Worm (Caenorhabditis elegans) whole organism, L4 larva: ENCODE results near the gene F13E6.2.

Source experiments
- D1046.2 ChIP-seq: fragments of 200-800 bp; sonication (Bioruptor generic); IDR thresholded peaks from 2 replicates; pipeline ENCODE4 v1.3.6; 2022; ENCODE audit warnings: missing genetic modification characterization, missing compliant biosample characterization
- F10B5.3 ChIP-seq: sonication (generic microtip); optimal IDR thresholded peaks from 2 replicates; lab custom pipeline; 2016; ENCODE audit warnings: mild to moderate bottlenecking, missing genetic modification characterization, missing compliant biosample characterization
- F44E2.7 ChIP-seq: fragments of 200-800 bp; sonication (Bioruptor generic); IDR thresholded peaks from 2 replicates; pipeline ENCODE4 v2.1.2; 2022; ENCODE audit warnings: missing genetic modification characterization, missing compliant biosample characterization
- R02D3.7 ChIP-seq: fragments of 150-350 bp; sonication (generic microtip); optimal IDR thresholded peaks from 3 replicates; lab custom pipeline; 2014; ENCODE audit warnings: missing biosample characterization, missing genetic modification characterization
- T20F7.1 ChIP-seq: fragments of 200-800 bp; sonication (Bioruptor generic); optimal IDR thresholded peaks from 2 replicates; lab custom pipeline; 2018; ENCODE audit warnings: mild to moderate bottlenecking, missing genetic modification characterization, missing compliant biosample characterization
- Y105C5A.15 ChIP-seq: fragments of 200-800 bp; sonication (Bioruptor generic); IDR thresholded peaks from 2 replicates; pipeline ENCODE4 v1.3.6; 2022; ENCODE audit warnings: missing genetic modification characterization, missing compliant biosample characterization
- Y48G9A.11 ChIP-seq: fragments of 200-800 bp; sonication (Bioruptor generic); IDR thresholded peaks from 2 replicates; pipeline ENCODE4 v1.3.6; 2022; ENCODE audit warnings: missing genetic modification reagents, missing genetic modification characterization, missing compliant biosample characterization
- ceh-32 ChIP-seq: sonication (generic microtip); optimal IDR thresholded peaks from 2 replicates; lab custom pipeline; 2016; ENCODE audit warnings: mild to moderate bottlenecking, missing genetic modification characterization, missing compliant biosample characterization; ENCODE audit not compliant: poor library complexity
- ceh-44 ChIP-seq: fragments of 200-800 bp; sonication (Bioruptor generic); IDR thresholded peaks from 2 replicates; pipeline ENCODE4 v1.3.6; 2022; ENCODE audit warnings: missing genetic modification reagents, missing genetic modification characterization, missing compliant biosample characterization
- daf-16 ChIP-seq, 3 experiments: sonication (generic microtip); optimal IDR thresholded peaks; 2 replicates each; lab custom pipeline; 2016 to 2017; ENCODE audit warnings: missing genetic modification characterization in 3 of 3, missing genetic modification reagents in 3 of 3, mild to moderate bottlenecking in 2 of 3, missing compliant biosample characterization in 2 of 3, missing biosample characterization in 1 of 3, moderate library complexity in 1 of 3
- daf-19 ChIP-seq: fragments of 200-800 bp; sonication (Bioruptor generic); conservative IDR thresholded peaks from 2 replicates; pipeline ENCODE4 v1.3.6; 2022; ENCODE audit warnings: missing genetic modification characterization, missing compliant biosample characterization
- dmd-8 ChIP-seq: fragments of 200-800 bp; sonication (Bioruptor generic); IDR thresholded peaks from 2 replicates; pipeline ENCODE4 v1.3.6; 2022; ENCODE audit warnings: missing genetic modification characterization, missing compliant biosample characterization
- dmd-9 ChIP-seq: fragments of 200-800 bp; sonication (Bioruptor generic); IDR thresholded peaks from 2 replicates; pipeline ENCODE4 v1.3.6; 2022; ENCODE audit warnings: missing genetic modification reagents, missing genetic modification characterization, missing compliant biosample characterization
- dve-1 ChIP-seq: sonication (generic microtip); optimal IDR thresholded peaks from 2 replicates; lab custom pipeline; 2017; ENCODE audit warnings: antibody characterized with exemption, mild to moderate bottlenecking, missing genetic modification characterization, missing compliant biosample characterization; ENCODE audit not compliant: insufficient read depth
- egl-43 ChIP-seq: fragments of 200-800 bp; sonication (Bioruptor generic); IDR thresholded peaks from 2 replicates; pipeline ENCODE4 v1.3.6; 2022; ENCODE audit warnings: missing genetic modification reagents, missing genetic modification characterization, missing compliant biosample characterization
- gei-8 ChIP-seq: fragments of 200-800 bp; sonication (Bioruptor generic); optimal IDR thresholded peaks from 2 replicates; lab custom pipeline; 2018; ENCODE audit warnings: mild to moderate bottlenecking, missing genetic modification characterization, missing compliant biosample characterization
- hif-1 ChIP-seq, 2 experiments: sonication (generic microtip); optimal IDR thresholded peaks; 2 replicates each; lab custom pipeline; 2016 to 2017; ENCODE audit warnings: missing compliant biosample characterization in 2 of 2, missing genetic modification characterization in 2 of 2, missing genetic modification reagents in 2 of 2, missing genotype in 2 of 2, mild to moderate bottlenecking in 1 of 2
- hlh-11 ChIP-seq: fragments of 200-800 bp; sonication (Bioruptor generic); optimal IDR thresholded peaks from 2 replicates; lab custom pipeline; 2018; ENCODE audit warnings: mild to moderate bottlenecking, missing genetic modification characterization, missing compliant biosample characterization
- hmg-1.1 ChIP-seq: fragments of 200-800 bp; sonication (Bioruptor generic); IDR thresholded peaks from 2 replicates; pipeline ENCODE4 v1.3.6; 2022; ENCODE audit warnings: missing genetic modification reagents, missing genetic modification characterization, missing compliant biosample characterization
- lim-7 ChIP-seq: fragments of 200-800 bp; sonication (Bioruptor generic); IDR thresholded peaks from 2 replicates; pipeline ENCODE4 v1.3.6; 2022; ENCODE audit warnings: missing genetic modification characterization, missing compliant biosample characterization
- lin-13 ChIP-seq: fragments of 150-350 bp; optimal IDR thresholded peaks from 2 replicates; lab custom pipeline; 2014; ENCODE audit warnings: missing biosample characterization, missing genetic modification reagents, missing genetic modification characterization
- lsy-2 ChIP-seq, 2 experiments: fragments of 150-350 bp in 1 of 2; sonication (generic microtip) in 1 of 2; optimal IDR thresholded peaks; 2 replicates each; lab custom pipeline; 2014 to 2017; ENCODE audit warnings: missing biosample characterization in 2 of 2, missing genetic modification characterization in 2 of 2
- madf-5 ChIP-seq, 2 experiments: fragments of 200-800 bp; sonication (Bioruptor generic); IDR thresholded peaks; 2 replicates each; pipeline ENCODE4 v1.3.6; 2022; ENCODE audit warnings: missing compliant biosample characterization in 2 of 2, missing genetic modification characterization in 2 of 2
- madf-9 ChIP-seq: fragments of 200-800 bp; sonication (Bioruptor generic); conservative IDR thresholded peaks from 2 replicates; pipeline ENCODE4 v1.3.6; 2022; ENCODE audit warnings: missing genetic modification reagents, missing genetic modification characterization, missing compliant biosample characterization
- mdl-1 ChIP-seq, 2 experiments: fragments of 150-350 bp in 1 of 2; sonication (generic microtip) in 1 of 2; optimal IDR thresholded peaks; 2 replicates each; lab custom pipeline; 2014 to 2017; ENCODE audit warnings: missing biosample characterization in 2 of 2, missing genetic modification characterization in 2 of 2
- mep-1 ChIP-seq: fragments of 150-350 bp; sonication (generic microtip); optimal IDR thresholded peaks from 3 replicates; lab custom pipeline; 2014; ENCODE audit warnings: missing biosample characterization, missing genetic modification characterization
- mes-2 ChIP-seq: sonication (generic microtip); optimal IDR thresholded peaks from 2 replicates; lab custom pipeline; 2016; ENCODE audit warnings: missing genotype, mild to moderate bottlenecking, missing genetic modification characterization, missing compliant biosample characterization; ENCODE audit not compliant: poor library complexity, severe bottlenecking
- mxl-2 ChIP-seq: fragments of 200-800 bp; sonication (Bioruptor generic); conservative IDR thresholded peaks from 2 replicates; pipeline ENCODE4 v1.3.6; 2022; ENCODE audit warnings: missing genetic modification reagents, missing genetic modification characterization, missing compliant biosample characterization
- mxl-3 ChIP-seq: fragments of 200-800 bp; sonication (Bioruptor generic); optimal IDR thresholded peaks from 2 replicates; lab custom pipeline; 2018; ENCODE audit warnings: mild to moderate bottlenecking, missing genetic modification characterization, missing compliant biosample characterization
- nhr-102 ChIP-seq: sonication (generic microtip); optimal IDR thresholded peaks from 2 replicates; lab custom pipeline; 2016; ENCODE audit warnings: mild to moderate bottlenecking, missing genetic modification characterization, moderate library complexity, missing compliant biosample characterization
- nhr-11 ChIP-seq: fragments of 150-350 bp; optimal IDR thresholded peaks from 2 replicates; lab custom pipeline; 2014; ENCODE audit warnings: missing biosample characterization, missing genetic modification characterization
- nhr-28 ChIP-seq: fragments of 150-350 bp; optimal IDR thresholded peaks from 2 replicates; lab custom pipeline; 2014; ENCODE audit warnings: missing biosample characterization, missing genetic modification characterization
- nhr-41 ChIP-seq: fragments of 200-800 bp; sonication (Bioruptor generic); IDR thresholded peaks from 2 replicates; pipeline ENCODE4 v1.3.6; 2022; ENCODE audit warnings: missing genetic modification reagents, missing genetic modification characterization, missing compliant biosample characterization
- nhr-42 ChIP-seq: fragments of 200-800 bp; sonication (Bioruptor generic); IDR thresholded peaks from 2 replicates; pipeline ENCODE4 v1.3.6; 2022; ENCODE audit warnings: missing genetic modification characterization, missing compliant biosample characterization
- nhr-6 ChIP-seq: fragments of 150-350 bp; optimal IDR thresholded peaks from 2 replicates; lab custom pipeline; 2014; ENCODE audit warnings: missing biosample characterization, missing genetic modification characterization
- pha-4 ChIP-seq, 2 experiments: fragments of 150-350 bp in 1 of 2; fragments of 200-800 bp in 1 of 2; sonication (Bioruptor generic) in 1 of 2; IDR thresholded peaks in 1 of 2; optimal IDR thresholded peaks in 1 of 2; 2 replicates each; pipeline versions ENCODE4 v1.3.6 to Lab custom; 2014 to 2022; ENCODE audit warnings: missing genetic modification characterization in 2 of 2, missing genetic modification reagents in 2 of 2, missing biosample characterization in 1 of 2, missing compliant biosample characterization in 1 of 2
- php-3 ChIP-seq: fragments of 200-800 bp; sonication (Bioruptor generic); IDR thresholded peaks from 2 replicates; pipeline ENCODE4 v1.3.6; 2022; ENCODE audit warnings: missing genetic modification reagents, missing genetic modification characterization, missing compliant biosample characterization
- saeg-2 ChIP-seq: fragments of 200-800 bp; sonication (Bioruptor generic); IDR thresholded peaks from 2 replicates; pipeline ENCODE4 v1.3.6; 2022; ENCODE audit warnings: missing genetic modification reagents, missing genetic modification characterization, missing compliant biosample characterization
- sdz-12 ChIP-seq: fragments of 200-800 bp; sonication (Bioruptor generic); optimal IDR thresholded peaks from 2 replicates; lab custom pipeline; 2018; ENCODE audit warnings: mild to moderate bottlenecking, missing genetic modification characterization, missing compliant biosample characterization
- tra-1 ChIP-seq: fragments of 200-800 bp; sonication (Bioruptor generic); IDR thresholded peaks from 2 replicates; pipeline ENCODE4 v1.3.6; 2022; ENCODE audit warnings: missing genetic modification reagents, missing genetic modification characterization, missing compliant biosample characterization
- unc-130 ChIP-seq: sonication (generic microtip); optimal IDR thresholded peaks from 2 replicates; lab custom pipeline; 2016; ENCODE audit warnings: missing genetic modification reagents, missing genetic modification characterization, missing compliant biosample characterization
- zfp-3 ChIP-seq: fragments of 200-800 bp; sonication (Bioruptor generic); conservative IDR thresholded peaks from 2 replicates; pipeline ENCODE4 v1.3.6; 2022; ENCODE audit warnings: missing genetic modification reagents, missing genetic modification characterization, missing compliant biosample characterization
- zip-2 ChIP-seq: fragments of 150-350 bp; optimal IDR thresholded peaks from 2 replicates; lab custom pipeline; 2014; ENCODE audit warnings: missing biosample characterization, missing genetic modification characterization

F13E6.2 gene

DNA sequence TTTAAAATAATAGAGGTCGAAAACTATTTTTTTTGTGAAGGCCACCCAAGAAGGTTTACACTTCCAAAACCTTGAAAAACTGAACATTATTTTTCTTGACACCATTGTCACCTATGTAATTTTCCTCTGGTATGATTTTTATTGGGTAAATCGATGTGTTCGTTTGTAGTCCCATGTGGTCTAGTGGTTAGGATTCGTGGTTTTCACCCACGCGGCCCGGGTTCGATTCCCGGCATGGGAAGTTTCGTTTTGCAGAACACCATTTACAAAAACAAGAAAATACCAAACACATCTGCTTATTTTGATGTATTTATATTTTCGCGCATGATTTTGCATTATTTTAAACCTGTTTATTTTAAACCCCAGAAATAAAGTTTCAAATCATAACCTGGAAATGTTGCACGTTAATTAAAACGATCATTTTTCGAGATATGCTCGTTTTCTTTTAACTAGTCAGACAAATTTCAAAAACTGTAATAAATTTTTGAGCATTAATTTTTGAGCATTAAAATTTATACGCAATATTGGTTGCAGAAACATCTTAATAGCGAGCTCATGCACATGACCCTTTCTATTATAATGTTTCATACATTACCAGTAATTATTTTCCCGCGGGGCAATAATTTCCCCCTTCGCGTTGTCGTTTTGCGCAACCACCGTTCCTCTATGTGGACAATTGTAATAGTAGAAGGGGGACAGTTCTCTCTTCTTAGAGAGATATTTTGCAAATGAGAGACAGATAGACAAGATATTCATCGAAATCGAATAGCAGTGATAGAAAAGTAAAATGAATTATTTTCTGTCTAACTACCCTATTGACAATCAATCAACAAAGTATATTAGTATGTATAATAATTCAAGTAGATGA lies 6.4 kb downstream of the F13E6.2 start (continued):
- TF ChIP-seq dmd-8 (peak; percentile 82), F44E2.7 (GFP tag; lab: Robert Waterston, UW) (0 out of 2 replicates have a peak, but pooled peaks have one; percentile 71), F10B5.3 (tag; lab: Kevin White, UChicago) (peak; percentile 29), mes-2 (peak; percentile 82), nhr-6 (tag; lab: Kevin White, UChicago) (no peak), mep-1 (tag; lab: Kevin White, UChicago) (peak; percentile 58), dve-1 (tag; lab: Kevin White, UChicago) (peak; percentile 33), zip-2 (tag; lab: Kevin White, UChicago) (peak; percentile 58), lin-13 (GFP tag; lab: Kevin White, UChicago) (peak; percentile 38), nhr-42 (GFP tag; lab: Robert Waterston, UW) (0 out of 2 replicates have a peak, but pooled peaks have one; percentile 61), dmd-9 (GFP tag; lab: Robert Waterston, UW) (peak; percentile 66; the same call in 1 of the 2 replicates), hlh-11 (peak; percentile 25), ceh-32 (tag; lab: Kevin White, UChicago) (no peak), unc-130 (GFP tag; lab: Kevin White, UChicago) (no peak), R02D3.7 (no peak), nhr-102 (peak; percentile 49), egl-43 (GFP tag; lab: Robert Waterston, UW) (peak; percentile 83), hif-1 (tag; optimal IDR thresholded peaks at IDR 0.05; lab: Kevin White, UChicago) (no peak), lsy-2 (tag; optimal IDR thresholded peaks at IDR 0.05; lab: Kevin White, UChicago) (peak in 1 of 2 experiments; percentile 46)

DNA sequence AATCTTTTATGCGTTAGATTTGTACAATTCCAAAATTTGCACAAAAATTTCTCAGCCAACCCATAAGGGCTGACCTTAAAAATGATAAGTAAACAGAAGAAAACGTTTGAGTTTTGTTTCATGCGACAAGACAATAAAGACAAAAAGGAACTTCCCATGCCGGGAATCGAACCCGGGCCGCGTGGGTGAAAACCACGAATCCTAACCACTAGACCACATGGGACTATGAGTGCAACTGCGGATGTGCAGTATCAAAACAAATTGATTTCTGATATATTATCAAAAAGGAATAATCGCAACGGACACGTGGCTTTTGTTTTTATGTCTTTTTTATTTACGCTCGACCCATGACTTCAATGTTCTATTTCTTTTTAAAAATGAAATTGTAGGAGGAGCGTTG lies 7.2 kb downstream of the F13E6.2 start:
- TF ChIP-seq gei-8 (no peak), madf-9 (GFP tag; lab: Robert Waterston, UW) (peak; percentile 54), mep-1 (tag; lab: Kevin White, UChicago) (peak; percentile 15), hmg-1.1 (GFP tag; lab: Robert Waterston, UW) (peak; percentile 55), mxl-3 (GFP tag; lab: Kevin White, UChicago) (peak; percentile 66), dve-1 (tag; lab: Kevin White, UChicago) (peak; percentile 44), saeg-2 (GFP tag; lab: Robert Waterston, UW) (0 out of 2 replicates have a peak, but pooled peaks have one; percentile 37), daf-16 (GFP tag; optimal IDR thresholded peaks at IDR 0.05; lab: Kevin White, UChicago) (peak in 1 of 2 experiments; percentile 13), daf-16 (tag; optimal IDR thresholded peaks at IDR 0.05; lab: Kevin White, UChicago) (peak; percentile 58), nhr-11 (tag; lab: Kevin White, UChicago) (no peak), ceh-44 (GFP tag; lab: Robert Waterston, UW) (0 out of 2 replicates have a peak, but pooled peaks have one; percentile 38), dmd-9 (GFP tag; lab: Robert Waterston, UW) (peak; percentile 15; the same call in 1 of the 2 replicates), D1046.2 (GFP tag; lab: Robert Waterston, UW) (0 out of 2 replicates have a peak, but pooled peaks have one; percentile 69), php-3 (peak; percentile 59; the same call in 1 of the 2 replicates), Y105C5A.15 (GFP tag; lab: Robert Waterston, UW) (no peak), sdz-12 (no peak), zfp-3 (GFP tag; lab: Robert Waterston, UW) (peak; percentile 76), lsy-2 (tag; optimal IDR thresholded peaks at IDR 0.05; lab: Kevin White, UChicago) (peak in 1 of 2 experiments; percentile 23), tra-1 (0 out of 2 replicates have a peak, but pooled peaks have one; percentile 44), daf-19 (GFP tag; lab: Robert Waterston, UW) (0 out of 2 replicates have a peak, but pooled peaks have one; percentile 21), nhr-41 (GFP tag; lab: Robert Waterston, UW) (peak; percentile 68; the same call in 1 of the 2 replicates), nhr-6 (tag; lab: Kevin White, UChicago) (no peak), Y48G9A.11 (GFP tag; lab: Robert Waterston, UW) (peak; percentile 63), hlh-11 (peak; percentile 21), lim-7 (GFP tag; lab: Robert Waterston, UW) (peak; percentile 87), nhr-28 (tag; lab: Kevin White, UChicago) (no peak), madf-5 (GFP tag; IDR thresholded peaks at IDR 0.05; lab: Robert Waterston, UW) (peak in 1 of 2 experiments; percentile 67; a peak in 2 of 4 replicates), T20F7.1 (GFP tag; lab: Kevin White, UChicago) (no peak), mdl-1 (tag; optimal IDR thresholded peaks at IDR 0.05; lab: Kevin White, UChicago) (peak in 1 of 2 experiments; percentile 35), pha-4 (GFP tag; IDR thresholded peaks at IDR 0.05; lab: Robert Waterston, UW) (peak; percentile 52; the same call in 1 of the 2 replicates), pha-4 (tag; optimal IDR thresholded peaks at IDR 0.05; lab: Kevin White, UChicago) (no peak), mxl-2 (GFP tag; lab: Robert Waterston, UW) (no peak)
